Fruit fly (Drosophila melanogaster): ENCODE measurements around the gene CG42831.

The CG42831 gene

DNA sequence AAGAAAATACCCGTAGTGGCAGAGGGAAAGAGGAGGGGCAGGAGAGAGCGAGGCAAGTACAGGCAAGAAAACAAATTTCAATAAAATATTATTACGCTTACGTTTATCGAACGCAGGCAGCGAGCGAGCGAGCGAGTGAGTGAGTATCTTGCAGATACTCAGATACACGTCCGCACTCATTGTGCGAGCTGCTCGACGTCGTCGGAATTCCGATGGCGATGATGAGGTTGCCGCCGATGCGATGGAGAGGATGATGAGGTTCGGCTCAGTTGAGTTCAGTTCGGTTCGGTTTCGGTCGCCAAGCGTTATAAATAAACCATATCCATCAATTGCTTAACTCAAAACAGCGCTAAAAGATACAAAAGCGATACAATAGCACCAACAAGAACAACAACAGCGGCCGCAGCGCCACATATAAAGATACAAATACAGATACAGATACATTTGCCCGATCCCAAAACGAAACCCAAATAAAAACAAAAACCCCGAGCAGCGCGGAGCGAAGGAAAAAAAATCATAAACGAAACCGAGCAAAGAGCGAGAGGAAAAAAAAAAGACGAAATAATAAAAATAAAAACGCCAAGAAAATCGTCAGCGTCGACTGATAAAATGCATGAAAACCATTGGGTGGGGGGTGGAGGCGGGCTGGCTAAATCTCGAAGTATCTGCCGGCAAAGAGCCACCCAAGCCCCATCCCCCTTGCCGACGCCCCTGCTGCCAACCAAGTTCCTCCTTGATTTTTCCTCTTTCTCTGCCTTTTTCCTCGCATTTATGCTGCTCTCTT is 37.9 kb downstream of the CG42831 start (continued):
- TF ChIP-seq vvl (GFP tag; IDR thresholded peaks at IDR 0.05) (peak; percentile 60; the same call in 1 of the 2 replicates), Ada2b (GFP tag; IDR thresholded peaks at IDR 0.05) (no peak), Dek (tag; optimal IDR thresholded peaks at IDR 0.05) (no peak), CG1647 (GFP tag; optimal IDR thresholded peaks at IDR 0.05) (no peak), da (GFP tag; optimal IDR thresholded peaks at IDR 0.05) (no peak), kah (GFP tag; optimal IDR thresholded peaks at IDR 0.05) (no peak), Side (GFP tag; optimal IDR thresholded peaks at IDR 0.05) (no peak), her (GFP tag; optimal IDR thresholded peaks at IDR 0.05) (peak; percentile 37), vfl (GFP tag; optimal IDR thresholded peaks at IDR 0.05) (no peak), CG14860 (GFP tag; IDR thresholded peaks at IDR 0.05; ENCODE audit: partially characterized antibody) (no peak), CG11695 (GFP tag; IDR thresholded peaks at IDR 0.05) (no peak), CG12155 (GFP tag; optimal IDR thresholded peaks at IDR 0.05) (no peak), Doc2 (GFP tag; IDR thresholded peaks at IDR 0.05) (no peak), Dll (GFP tag; IDR thresholded peaks at IDR 0.05; ENCODE audit: partially characterized antibody) (0 out of 4 replicates have a peak, but pooled peaks have one; percentile 37), CG5953 (GFP tag; IDR thresholded peaks at IDR 0.05) (no peak), CG18619 (GFP tag; optimal IDR thresholded peaks at IDR 0.05) (peak; percentile 23), CG30020 (tag; optimal IDR thresholded peaks at IDR 0.05) (no peak), CG15514 (GFP tag; optimal IDR thresholded peaks at IDR 0.05) (no peak), dpn (GFP tag; optimal IDR thresholded peaks at IDR 0.05) (no peak), cg (GFP tag; optimal IDR thresholded peaks at IDR 0.05) (peak; percentile 79), Sin3A (optimal IDR thresholded peaks at IDR 0.05) (no peak), CG10267 (tag; optimal IDR thresholded peaks at IDR 0.05) (no peak), pita (GFP tag; optimal IDR thresholded peaks at IDR 0.05) (no peak), emc (GFP tag; optimal IDR thresholded peaks at IDR 0.05) (no peak), chn (GFP tag; optimal IDR thresholded peaks at IDR 0.05) (peak; percentile 38), CG3995 (GFP tag; optimal IDR thresholded peaks at IDR 0.05) (no peak), Neu2 (GFP tag; optimal IDR thresholded peaks at IDR 0.05; ENCODE audit: borderline replicate concordance) (no peak), CG17385 (GFP tag; optimal IDR thresholded peaks at IDR 0.05) (no peak), corto (GFP tag; optimal IDR thresholded peaks at IDR 0.05) (peak; percentile 57), pfk (GFP tag; optimal IDR thresholded peaks at IDR 0.05) (no peak), Stat92E (GFP tag; optimal IDR thresholded peaks at IDR 0.05) (no peak), CG6813 (GFP tag; optimal IDR thresholded peaks at IDR 0.05) (no peak), CG10321 (GFP tag; IDR thresholded peaks at IDR 0.05) (no peak), Dip3 (GFP tag; optimal IDR thresholded peaks at IDR 0.05) (no peak), Hr51 (GFP tag; optimal IDR thresholded peaks at IDR 0.05) (no peak), Gsc (GFP tag; IDR thresholded peaks at IDR 0.05) (no peak), esg (GFP tag; conservative IDR thresholded peaks at IDR 0.05) (no peak), CG31365 (tag; optimal IDR thresholded peaks at IDR 0.05) (no peak), H2.0 (GFP tag; IDR thresholded peaks at IDR 0.05) (no peak), seq (GFP tag; IDR thresholded peaks at IDR 0.05) (no peak), CG4360 (GFP tag; IDR thresholded peaks at IDR 0.05) (peak; percentile 63), lola (GFP tag; optimal IDR thresholded peaks at IDR 0.05) (no peak), chinmo (GFP tag; IDR thresholded peaks at IDR 0.05; ENCODE audit: partially characterized antibody) (peak; percentile 90; the same call in 3 of the 4 replicates), Scr (GFP tag; IDR thresholded peaks at IDR 0.05; ENCODE audit: partially characterized antibody) (peak; percentile 26; the same call in 1 of the 2 replicates), hkb (optimal IDR thresholded peaks at IDR 0.05) (no peak), hkb (GFP tag; IDR thresholded peaks at IDR 0.05) (no peak), CG7928 (GFP tag; optimal IDR thresholded peaks at IDR 0.05) (no peak), ac (GFP tag; optimal IDR thresholded peaks at IDR 0.05) (no peak), NC2α (GFP tag; optimal IDR thresholded peaks at IDR 0.05) (no peak)

Data from whole organism, embryonic.